Fruit fly (Drosophila melanogaster) whole organism, wandering third instar larva: Measurements from ENCODE around the gene CG17192.

Source experiments
- CG32264 ChIP-seq: fragments of 200-800 bp; sonication (Bioruptor generic); optimal IDR thresholded peaks from 2 replicates; lab custom pipeline; 2016; ENCODE audit warnings: missing biosample characterization, missing genetic modification characterization
- CrebA ChIP-seq: fragments of 200-800 bp; sonication (Bioruptor generic); optimal IDR thresholded peaks from 2 replicates; lab custom pipeline; 2016; ENCODE audit warnings: missing biosample characterization, mild to moderate bottlenecking, missing genetic modification characterization, borderline replicate concordance
- Dfd ChIP-seq: fragments of >200 bp; optimal IDR thresholded peaks from 2 replicates; lab custom pipeline; 2017; ENCODE audit warnings: missing biosample characterization, missing genetic modification characterization
- Hr78 ChIP-seq: fragments of >200 bp; optimal IDR thresholded peaks from 2 replicates; lab custom pipeline; 2017; ENCODE audit warnings: missing biosample characterization, missing genetic modification characterization
- OdsH ChIP-seq: fragments of 200-800 bp; sonication (Bioruptor generic); optimal IDR thresholded peaks from 2 replicates; lab custom pipeline; 2016; ENCODE audit warnings: missing biosample characterization, mild to moderate bottlenecking, missing genetic modification characterization
- Vsx2 ChIP-seq: fragments of 200-300, 225-300 bp; sonication (Bioruptor generic); optimal IDR thresholded peaks from 2 replicates; lab custom pipeline; 2018; ENCODE audit warnings: missing biosample characterization, missing genetic modification characterization; ENCODE audit not compliant: partially characterized antibody
- br ChIP-seq: fragments of 200-800 bp; sonication (Bioruptor generic); optimal IDR thresholded peaks from 2 replicates; lab custom pipeline; 2016; ENCODE audit warnings: missing biosample characterization, missing genetic modification characterization
- dmrt93B ChIP-seq: fragments of 200-800 bp; sonication (Bioruptor generic); optimal IDR thresholded peaks from 2 replicates; lab custom pipeline; 2018; ENCODE audit warnings: missing biosample characterization, mild to moderate bottlenecking, missing genetic modification characterization
- foxo ChIP-seq, 2 experiments: fragments of 200-800 bp; sonication (Bioruptor generic); optimal IDR thresholded peaks; 2 replicates in 1 of 2; 3 replicates in 1 of 2; lab custom pipeline; 2016 to 2017; ENCODE audit warnings: missing biosample characterization in 2 of 2, missing genetic modification characterization in 2 of 2
- h ChIP-seq: fragments of 200-800 bp; sonication (Bioruptor generic); optimal IDR thresholded peaks from 3 replicates; lab custom pipeline; 2016; ENCODE audit warnings: missing biosample characterization, mild to moderate bottlenecking, missing genetic modification characterization
- rgr ChIP-seq: fragments of 200-800 bp; sonication (Bioruptor generic); optimal IDR thresholded peaks from 3 replicates; lab custom pipeline; 2016; ENCODE audit warnings: missing biosample characterization, mild to moderate bottlenecking, missing genetic modification characterization
- woc ChIP-seq: sonication (Bioruptor generic); optimal IDR thresholded peaks from 2 replicates; lab custom pipeline; 2016; ENCODE audit warnings: missing biosample characterization, mild to moderate bottlenecking, missing genetic modification characterization

DNA sequence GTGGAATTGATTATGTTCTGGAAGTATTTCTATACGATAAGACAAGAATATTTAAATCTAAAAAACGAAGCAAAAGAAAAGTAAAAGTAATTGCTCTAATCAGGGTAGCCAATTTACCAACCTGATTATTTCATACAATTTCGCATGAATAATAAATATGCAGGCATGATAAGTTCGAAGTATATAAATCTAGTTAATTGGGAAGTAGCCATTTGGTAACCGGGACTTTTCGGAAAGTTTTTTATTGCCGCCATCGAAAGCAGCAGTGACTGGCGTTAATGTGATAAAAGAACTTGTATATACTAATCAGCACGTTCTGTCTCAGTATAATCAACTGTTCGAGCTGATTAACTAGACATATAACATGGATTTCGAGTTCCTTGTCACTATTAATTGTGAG is 15.3 kb downstream of the CG17192 start:
- TF ChIP-seq Hr78 (GFP tag; lab: Kevin White, UChicago) (no peak), OdsH (GFP tag; lab: Kevin White, UChicago) (no peak), rgr (GFP tag; lab: Kevin White, UChicago) (no peak), Dfd (GFP tag; lab: Kevin White, UChicago) (no peak), foxo (GFP tag; optimal IDR thresholded peaks at IDR 0.05; lab: Kevin White, UChicago) (no peak), br (GFP tag; lab: Kevin White, UChicago) (no peak), CG32264 (no peak), woc (GFP tag; lab: Kevin White, UChicago) (no peak), h (no peak), Vsx2 (no peak), dmrt93B (GFP tag; lab: Kevin White, UChicago) (no peak), CrebA (no peak)
